Worm (Caenorhabditis elegans) whole organism, late embryonic: Measurements from ENCODE around the gene tag-52.

Experiments
- Y22D7AL.16 ChIP-seq: sonication (generic microtip); optimal IDR thresholded peaks from 2 replicates; lab custom pipeline; 2016; ENCODE audit warnings: missing genetic modification characterization, missing compliant biosample characterization
- fkh-10 ChIP-seq: fragments of 150-350 bp; optimal IDR thresholded peaks from 2 replicates; lab custom pipeline; 2014; ENCODE audit warnings: missing biosample characterization, missing genetic modification reagents, missing genetic modification characterization
- rnt-1 ChIP-seq: sonication (generic microtip); optimal IDR thresholded peaks from 2 replicates; lab custom pipeline; 2016; ENCODE audit warnings: missing genetic modification characterization, missing compliant biosample characterization

DNA sequence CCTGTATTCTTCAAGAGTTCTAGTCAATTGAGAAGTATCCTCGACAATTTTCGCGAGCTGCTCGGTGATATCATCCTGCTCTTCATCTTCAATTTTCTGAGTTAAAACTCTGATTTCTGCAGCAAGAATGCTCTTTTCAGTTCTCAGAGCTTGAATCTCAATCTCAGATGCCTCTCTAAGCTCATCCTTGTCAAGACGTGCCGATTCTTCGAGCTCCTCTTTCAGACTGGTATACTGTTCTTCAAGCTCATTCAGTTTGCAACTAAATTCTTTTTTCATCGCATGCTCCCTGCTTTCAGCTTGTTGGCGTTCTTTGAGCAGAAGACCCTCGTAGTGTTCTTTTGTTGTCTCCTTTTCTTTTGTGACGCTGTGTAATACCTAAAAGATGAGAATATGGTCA is 8.1 kb upstream of the tag-52 start:
- TF ChIP-seq fkh-10 (GFP tag; lab: Kevin White, UChicago) (no peak), Y22D7AL.16 (tag; lab: Kevin White, UChicago) (no peak), rnt-1 (tag; lab: Kevin White, UChicago) (no peak)
